Worm (Caenorhabditis elegans) whole organism, L1 larva: ENCODE results near the gene F46G11.6.

Experiments used
- C16A3.4 ChIP-seq: fragments of 150-350 bp; optimal IDR thresholded peaks from 2 replicates; lab custom pipeline; 2014; ENCODE audit warnings: missing biosample characterization, missing genetic modification characterization
- ceh-88 ChIP-seq: fragments of 200-800 bp; sonication (Bioruptor generic); IDR thresholded peaks from 2 replicates; pipeline ENCODE4 v1.3.6; 2022; ENCODE audit warnings: missing genetic modification characterization, missing compliant biosample characterization
- dpl-1 ChIP-seq, 3 experiments: fragments of 150-350 bp in 2 of 3; sonication (generic microtip) in 1 of 3; optimal IDR thresholded peaks; 2 replicates each; lab custom pipeline; 2014 to 2017; ENCODE audit warnings: missing biosample characterization in 3 of 3, missing genetic modification characterization in 3 of 3, missing genetic modification reagents in 3 of 3
- nhr-237 ChIP-seq: fragments of 150-350 bp; optimal IDR thresholded peaks from 2 replicates; lab custom pipeline; 2014; ENCODE audit warnings: missing biosample characterization, missing genetic modification characterization
- unc-130 ChIP-seq: fragments of 150-350 bp; optimal IDR thresholded peaks from 2 replicates; lab custom pipeline; 2017; ENCODE audit warnings: missing biosample characterization, missing genetic modification characterization, inconsistent platforms

DNA sequence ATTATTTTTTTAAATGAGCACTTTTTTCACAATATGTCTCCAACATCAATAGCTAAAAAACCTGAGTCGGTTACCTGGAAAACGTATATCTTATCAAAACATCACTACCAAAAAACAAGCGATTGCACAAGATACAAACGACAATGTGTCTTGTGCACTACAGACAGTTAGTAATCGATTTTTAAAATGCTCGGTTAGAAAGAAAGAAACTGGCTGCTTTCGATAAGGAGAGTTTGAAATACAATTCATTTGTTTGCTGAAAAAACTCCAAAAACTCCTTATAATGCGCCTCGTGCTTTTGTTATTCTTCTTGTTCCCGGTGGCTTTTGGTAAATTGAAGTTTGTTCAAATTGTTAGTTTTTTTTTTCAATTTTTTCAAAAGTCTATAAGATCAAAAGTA is 42.9 kb downstream of the F46G11.6 start, which contains the start of gene acp-5:
- no peak for TF ChIP-seq dpl-1 (GFP tag; optimal IDR thresholded peaks at IDR 0.05; lab: Kevin White, UChicago)
- TF ChIP-seq C16A3.4 (tag; lab: Kevin White, UChicago) = no peak
- TF ChIP-seq ceh-88 (GFP tag; lab: Robert Waterston, UW) = no peak
- TF ChIP-seq unc-130 (tag; lab: Kevin White, UChicago) = no peak
- no peak for TF ChIP-seq nhr-237
